Worm (Caenorhabditis elegans) whole organism, young adult: ENCODE results near the gene ska-3.

Experiments
- B0019.2 ChIP-seq: fragments of 200-800 bp; sonication (Bioruptor generic); conservative IDR thresholded peaks from 2 replicates; pipeline ENCODE4 v1.3.6; 2022; ENCODE audit warnings: missing genetic modification reagents, missing genetic modification characterization, missing compliant biosample characterization
- B0336.3 ChIP-seq: fragments of 200-800 bp; sonication (Bioruptor generic); IDR thresholded peaks from 2 replicates; pipeline ENCODE4 v1.3.6; 2022; ENCODE audit warnings: missing genetic modification characterization, missing compliant biosample characterization
- F49E8.2 ChIP-seq: sonication (generic microtip); optimal IDR thresholded peaks from 3 replicates; lab custom pipeline; 2017; ENCODE audit warnings: missing genetic modification characterization, mild to moderate bottlenecking, missing compliant biosample characterization, antibody characterized with exemption, moderate library complexity; ENCODE audit not compliant: insufficient read depth
- F52B5.7 ChIP-seq: sonication (generic microtip); optimal IDR thresholded peaks from 2 replicates; lab custom pipeline; 2016; ENCODE audit warnings: mild to moderate bottlenecking, missing genetic modification characterization, missing compliant biosample characterization
- F55B11.4 ChIP-seq: sonication (generic microtip); optimal IDR thresholded peaks from 2 replicates; lab custom pipeline; 2016; ENCODE audit warnings: missing compliant biosample characterization, missing genetic modification characterization, borderline replicate concordance; ENCODE audit not compliant: insufficient read depth
- K12H6.12 ChIP-seq: fragments of 200-800 bp; sonication (Bioruptor generic); optimal IDR thresholded peaks from 2 replicates; lab custom pipeline; 2018; ENCODE audit warnings: mild to moderate bottlenecking, missing genetic modification characterization, missing compliant biosample characterization
- Y53G8AR.9 ChIP-seq: fragments of 200-800 bp; sonication (Bioruptor generic); conservative IDR thresholded peaks from 2 replicates; pipeline ENCODE4 v1.3.6; 2022; ENCODE audit warnings: missing genetic modification reagents, missing genetic modification characterization, missing compliant biosample characterization
- ama-1 ChIP-seq, 3 experiments: fragments of 150-350 bp in 1 of 3; sonication (generic microtip) in 2 of 3; optimal IDR thresholded peaks; 2 replicates each; lab custom pipeline; 2014 to 2018; ENCODE audit warnings: missing biosample characterization in 2 of 3, missing genetic modification characterization in 2 of 3, missing genetic modification reagents in 2 of 3
- aptf-3 ChIP-seq: fragments of 200-800 bp; sonication (Bioruptor generic); IDR thresholded peaks from 2 replicates; pipeline ENCODE4 v1.3.6; 2022; ENCODE audit warnings: missing genetic modification characterization, missing compliant biosample characterization
- athp-1 ChIP-seq: sonication (generic microtip); optimal IDR thresholded peaks from 2 replicates; lab custom pipeline; 2017; ENCODE audit warnings: mild to moderate bottlenecking, missing genetic modification characterization, missing compliant biosample characterization
- attf-5 ChIP-seq: fragments of 200-800 bp; sonication (Bioruptor generic); optimal IDR thresholded peaks from 2 replicates; lab custom pipeline; 2018; ENCODE audit warnings: mild to moderate bottlenecking, missing genetic modification characterization, missing compliant biosample characterization
- attf-6 ChIP-seq: fragments of 200-800 bp; sonication (Bioruptor generic); IDR thresholded peaks from 2 replicates; pipeline ENCODE4 v1.3.6; 2022; ENCODE audit warnings: missing genetic modification reagents, missing genetic modification characterization, missing compliant biosample characterization
- bed-2 ChIP-seq: fragments of 200-800 bp; sonication (Bioruptor generic); IDR thresholded peaks from 2 replicates; pipeline ENCODE4 v1.3.6; 2022; ENCODE audit warnings: missing genetic modification reagents, missing genetic modification characterization, missing compliant biosample characterization
- cebp-2 ChIP-seq: fragments of 200-800 bp; sonication (Bioruptor generic); IDR thresholded peaks from 2 replicates; pipeline ENCODE4 v1.3.6; 2022; ENCODE audit warnings: missing genetic modification characterization, missing compliant biosample characterization
- ceh-58 ChIP-seq: fragments of 200-800 bp; sonication (Bioruptor generic); IDR thresholded peaks from 2 replicates; pipeline ENCODE4 v1.3.6; 2022; ENCODE audit warnings: missing genetic modification characterization, missing compliant biosample characterization
- ceh-79 ChIP-seq: sonication (generic microtip); optimal IDR thresholded peaks from 2 replicates; lab custom pipeline; 2017; ENCODE audit warnings: mild to moderate bottlenecking, missing genetic modification characterization, missing compliant biosample characterization
- ceh-91 ChIP-seq: fragments of 200-800 bp; sonication (Bioruptor generic); IDR thresholded peaks from 2 replicates; pipeline ENCODE4 v1.3.6; 2022; ENCODE audit warnings: missing genetic modification reagents, missing genetic modification characterization, missing compliant biosample characterization
- die-1 ChIP-seq: sonication (generic microtip); optimal IDR thresholded peaks from 2 replicates; lab custom pipeline; 2016; ENCODE audit warnings: missing genotype, mild to moderate bottlenecking, missing genetic modification characterization, missing compliant biosample characterization
- egl-18 ChIP-seq: fragments of 200-800 bp; sonication (Bioruptor generic); IDR thresholded peaks from 2 replicates; pipeline ENCODE4 v1.3.6; 2022; ENCODE audit warnings: missing genetic modification reagents, missing genetic modification characterization, missing compliant biosample characterization
- egl-44 ChIP-seq: fragments of 200-800 bp; sonication (Bioruptor generic); IDR thresholded peaks from 2 replicates; pipeline ENCODE4 v1.3.6; 2022; ENCODE audit warnings: missing genetic modification reagents, missing genetic modification characterization, missing compliant biosample characterization
- ekl-4 ChIP-seq: fragments of 200-800 bp; sonication (Bioruptor generic); IDR thresholded peaks from 2 replicates; pipeline ENCODE4 v1.3.6; 2022; ENCODE audit warnings: missing genetic modification reagents, missing genetic modification characterization, missing compliant biosample characterization
- hlh-12 ChIP-seq: sonication (generic microtip); optimal IDR thresholded peaks from 2 replicates; lab custom pipeline; 2016; ENCODE audit warnings: missing genetic modification characterization, missing compliant biosample characterization
- hlh-26 ChIP-seq: fragments of 200-800 bp; sonication (Bioruptor generic); conservative IDR thresholded peaks from 2 replicates; pipeline ENCODE4 v1.3.6; 2022; ENCODE audit warnings: missing genetic modification reagents, missing genetic modification characterization, missing compliant biosample characterization
- hmg-1.2 ChIP-seq: fragments of 200-800 bp; sonication (Bioruptor generic); IDR thresholded peaks from 2 replicates; pipeline ENCODE4 v1.3.6; 2022; ENCODE audit warnings: missing genetic modification reagents, missing genetic modification characterization, missing compliant biosample characterization
- hrde-1 ChIP-seq: sonication (generic microtip); optimal IDR thresholded peaks from 2 replicates; lab custom pipeline; 2016; ENCODE audit warnings: missing genetic modification characterization, mild to moderate bottlenecking, missing compliant biosample characterization, moderate library complexity, missing genotype, missing genetic modification reagents, borderline replicate concordance
- let-607 ChIP-seq, 2 experiments: fragments of 200-800 bp in 1 of 2; sonication (Bioruptor generic) in 1 of 2; sonication (generic microtip) in 1 of 2; optimal IDR thresholded peaks; 2 replicates each; lab custom pipeline; 2016 to 2018; ENCODE audit warnings: mild to moderate bottlenecking in 2 of 2, missing compliant biosample characterization in 2 of 2, missing genetic modification characterization in 2 of 2, moderate library complexity in 2 of 2, missing genotype in 1 of 2
- lin-54 ChIP-seq: fragments of 200-800 bp; sonication (Bioruptor generic); optimal IDR thresholded peaks from 2 replicates; lab custom pipeline; 2018; ENCODE audit warnings: mild to moderate bottlenecking, missing genetic modification characterization, missing compliant biosample characterization
- lsl-1 ChIP-seq: fragments of 200-800 bp; sonication (Bioruptor generic); optimal IDR thresholded peaks from 2 replicates; lab custom pipeline; 2018; ENCODE audit warnings: mild to moderate bottlenecking, missing genetic modification characterization, moderate library complexity, missing compliant biosample characterization
- lsy-27 ChIP-seq: sonication (generic microtip); optimal IDR thresholded peaks from 2 replicates; lab custom pipeline; 2017; ENCODE audit warnings: missing genetic modification characterization, mild to moderate bottlenecking, missing compliant biosample characterization, antibody characterized with exemption, missing genotype, borderline replicate concordance; ENCODE audit not compliant: insufficient read depth
- madf-3 ChIP-seq: fragments of 200-800 bp; sonication (Bioruptor generic); IDR thresholded peaks from 2 replicates; pipeline ENCODE4 v1.3.6; 2022; ENCODE audit warnings: missing genetic modification reagents, missing genetic modification characterization, missing compliant biosample characterization
- madf-8 ChIP-seq: fragments of 200-800 bp; sonication (Bioruptor generic); conservative IDR thresholded peaks from 2 replicates; pipeline ENCODE4 v1.3.6; 2022; ENCODE audit warnings: missing genetic modification reagents, missing genetic modification characterization, missing compliant biosample characterization
- mel-28 ChIP-seq: sonication (generic microtip); optimal IDR thresholded peaks from 2 replicates; lab custom pipeline; 2016; ENCODE audit warnings: borderline replicate concordance, mild to moderate bottlenecking, missing genetic modification characterization, missing compliant biosample characterization
- mes-4 ChIP-seq: sonication (generic microtip); optimal IDR thresholded peaks from 2 replicates; lab custom pipeline; 2016; ENCODE audit warnings: missing genotype, missing genetic modification characterization, missing compliant biosample characterization
- nfyb-1 ChIP-seq: fragments of 200-800 bp; sonication (Bioruptor generic); IDR thresholded peaks from 2 replicates; pipeline ENCODE4 v1.3.6; 2022; ENCODE audit warnings: missing genetic modification reagents, missing genetic modification characterization, missing compliant biosample characterization
- nhr-179 ChIP-seq: sonication (generic microtip); optimal IDR thresholded peaks from 2 replicates; lab custom pipeline; 2016; ENCODE audit warnings: mild to moderate bottlenecking, missing genetic modification characterization, missing compliant biosample characterization
- pbrm-1 ChIP-seq: fragments of 200-800 bp; sonication (Bioruptor generic); IDR thresholded peaks from 2 replicates; pipeline ENCODE4 v1.3.6; 2022; ENCODE audit warnings: missing genetic modification reagents, missing genetic modification characterization, missing compliant biosample characterization
- rcor-1 ChIP-seq: fragments of 200-800 bp; sonication (Bioruptor generic); IDR thresholded peaks from 2 replicates; pipeline ENCODE4 v1.3.6; 2022; ENCODE audit warnings: missing genetic modification reagents, missing genetic modification characterization, missing compliant biosample characterization
- repo-1 ChIP-seq: sonication (generic microtip); optimal IDR thresholded peaks from 2 replicates; lab custom pipeline; 2017; ENCODE audit warnings: mild to moderate bottlenecking, missing genetic modification characterization, missing compliant biosample characterization
- sdz-38 ChIP-seq: sonication (generic microtip); optimal IDR thresholded peaks from 2 replicates; lab custom pipeline; 2016; ENCODE audit warnings: missing genotype, missing genetic modification characterization, missing compliant biosample characterization
- snpc-1.1 ChIP-seq: sonication (generic microtip); optimal IDR thresholded peaks from 2 replicates; lab custom pipeline; 2017; ENCODE audit warnings: missing genetic modification characterization, mild to moderate bottlenecking, missing compliant biosample characterization, antibody characterized with exemption, moderate library complexity, missing genotype, missing genetic modification reagents; ENCODE audit not compliant: insufficient read depth
- snpc-3.4 ChIP-seq: sonication (generic microtip); optimal IDR thresholded peaks from 2 replicates; lab custom pipeline; 2017; ENCODE audit warnings: missing genetic modification characterization, mild to moderate bottlenecking, missing compliant biosample characterization, antibody characterized with exemption, moderate library complexity, missing genotype, missing genetic modification reagents
- sptf-2 ChIP-seq: fragments of 200-800 bp; sonication (Bioruptor generic); optimal IDR thresholded peaks from 2 replicates; lab custom pipeline; 2018; ENCODE audit warnings: mild to moderate bottlenecking, missing genetic modification characterization, missing compliant biosample characterization
- tbx-9 ChIP-seq: sonication (generic microtip); optimal IDR thresholded peaks from 2 replicates; lab custom pipeline; 2016; ENCODE audit warnings: borderline replicate concordance, missing genetic modification characterization, inconsistent platforms, missing compliant biosample characterization
- tlf-1 ChIP-seq: fragments of 200-800 bp; sonication (Bioruptor generic); optimal IDR thresholded peaks from 2 replicates; lab custom pipeline; 2018; ENCODE audit warnings: mild to moderate bottlenecking, missing genetic modification characterization, missing compliant biosample characterization
- unc-130 ChIP-seq: sonication (generic microtip); optimal IDR thresholded peaks from 2 replicates; lab custom pipeline; 2016; ENCODE audit warnings: missing genetic modification reagents, missing genetic modification characterization, missing compliant biosample characterization
- xnd-1 ChIP-seq: sonication (generic microtip); optimal IDR thresholded peaks from 2 replicates; lab custom pipeline; 2016; ENCODE audit warnings: missing genotype, missing genetic modification reagents, missing genetic modification characterization, missing compliant biosample characterization
- ztf-25 ChIP-seq: fragments of 200-800 bp; sonication (Bioruptor generic); IDR thresholded peaks from 2 replicates; pipeline ENCODE4 v1.3.6; 2022; ENCODE audit warnings: missing genetic modification reagents, missing genetic modification characterization, missing compliant biosample characterization

Gene ska-3

ce11 chrIII:5680141-5680540, 1.3 kb upstream of the ska-3 start, which contains the start of gene pst-2 (continued):
- TF ChIP-seq egl-18 (GFP tag; lab: Robert Waterston, UW): no peak
- 0 out of 2 replicates have a peak, but pooled peaks have one; percentile 6 for TF ChIP-seq hmg-1.2
- TF ChIP-seq bed-2 (GFP tag; lab: Robert Waterston, UW): no peak
- no peak for TF ChIP-seq lsl-1 (GFP tag; lab: Kevin White, UChicago)
- no peak for TF ChIP-seq cebp-2 (GFP tag; lab: Robert Waterston, UW)
- TF ChIP-seq die-1 (tag; lab: Kevin White, UChicago): no peak
- peak; percentile 13 for TF ChIP-seq snpc-1.1 (tag; lab: Kevin White, UChicago)
- peak; percentile 43; the same call in 1 of the 2 replicates for TF ChIP-seq pbrm-1 (GFP tag; lab: Robert Waterston, UW)
- TF ChIP-seq ceh-91 (GFP tag; lab: Robert Waterston, UW): no peak
- TF ChIP-seq aptf-3 (GFP tag; lab: Robert Waterston, UW): no peak
- TF ChIP-seq madf-3 (GFP tag; lab: Robert Waterston, UW): no peak
- no peak for TF ChIP-seq sdz-38
- no peak for TF ChIP-seq tbx-9 (tag; lab: Kevin White, UChicago)
- TF ChIP-seq sptf-2: no peak
- no peak for TF ChIP-seq attf-5 (GFP tag; lab: Kevin White, UChicago)
- peak; percentile 37; the same call in 1 of the 2 replicates for TF ChIP-seq attf-6 (GFP tag; lab: Robert Waterston, UW)
- no peak for TF ChIP-seq B0019.2
- no peak; the same call in 1 of the 2 replicates for TF ChIP-seq nfyb-1 (GFP tag; lab: Robert Waterston, UW)
- TF ChIP-seq unc-130: peak; percentile 1
- TF ChIP-seq hlh-26 (GFP tag; lab: Robert Waterston, UW): no peak
- TF ChIP-seq snpc-3.4 (tag; lab: Kevin White, UChicago): peak; percentile 70
- TF ChIP-seq repo-1: no peak
- 0 out of 2 replicates have a peak, but pooled peaks have one; percentile 25 for TF ChIP-seq ekl-4 (GFP tag; lab: Robert Waterston, UW)
- no peak for TF ChIP-seq mes-4 (tag; lab: Kevin White, UChicago)
- 0 out of 2 replicates have a peak, but pooled peaks have one; percentile 13 for TF ChIP-seq egl-44 (GFP tag; lab: Robert Waterston, UW)
- no peak for TF ChIP-seq nhr-179 (tag; lab: Kevin White, UChicago)
- TF ChIP-seq K12H6.12: no peak
- TF ChIP-seq lin-54 (GFP tag; lab: Kevin White, UChicago): peak; percentile 49
- no peak for TF ChIP-seq F52B5.7 (tag; lab: Kevin White, UChicago)
- peak; percentile 74 for TF ChIP-seq hrde-1 (tag; lab: Kevin White, UChicago)
- peak; percentile 72; the same call in 1 of the 2 replicates for TF ChIP-seq Y53G8AR.9 (GFP tag; lab: Robert Waterston, UW)
- no peak for TF ChIP-seq ama-1 (optimal IDR thresholded peaks at IDR 0.05; lab: Kevin White, UChicago)
- TF ChIP-seq ama-1 (GFP tag; optimal IDR thresholded peaks at IDR 0.05; lab: Kevin White, UChicago): peak in 1 of 2 experiments; percentile 37
- peak; percentile 12; the same call in 1 of the 2 replicates for TF ChIP-seq ztf-25 (GFP tag; lab: Robert Waterston, UW)
- TF ChIP-seq F55B11.4 (tag; lab: Kevin White, UChicago): no peak
- TF ChIP-seq let-607 (tag; optimal IDR thresholded peaks at IDR 0.05; lab: Kevin White, UChicago): no peak
- TF ChIP-seq lsy-27: no peak
- TF ChIP-seq xnd-1: peak; percentile 3
- TF ChIP-seq athp-1 (tag; lab: Kevin White, UChicago): no peak
- TF ChIP-seq B0336.3 (GFP tag; lab: Robert Waterston, UW): peak; percentile 14; the same call in 1 of the 2 replicates
- peak; percentile 45; the same call in 1 of the 2 replicates for TF ChIP-seq rcor-1 (GFP tag; lab: Robert Waterston, UW)
- no peak for TF ChIP-seq ceh-79 (tag; lab: Kevin White, UChicago)
- no peak for TF ChIP-seq mel-28 (tag; lab: Kevin White, UChicago)
- TF ChIP-seq ceh-58: peak; percentile 67; the same call in 1 of the 2 replicates
- peak; percentile 90 for TF ChIP-seq F49E8.2
- no peak for TF ChIP-seq hlh-12 (tag; lab: Kevin White, UChicago)
- TF ChIP-seq madf-8 (GFP tag; lab: Robert Waterston, UW): no peak
- peak; percentile 27 for TF ChIP-seq tlf-1 (GFP tag; lab: Kevin White, UChicago)
